Worm (Caenorhabditis elegans): ENCODE results near the gene C04G6.13.

The C04G6.13 gene

DNA sequence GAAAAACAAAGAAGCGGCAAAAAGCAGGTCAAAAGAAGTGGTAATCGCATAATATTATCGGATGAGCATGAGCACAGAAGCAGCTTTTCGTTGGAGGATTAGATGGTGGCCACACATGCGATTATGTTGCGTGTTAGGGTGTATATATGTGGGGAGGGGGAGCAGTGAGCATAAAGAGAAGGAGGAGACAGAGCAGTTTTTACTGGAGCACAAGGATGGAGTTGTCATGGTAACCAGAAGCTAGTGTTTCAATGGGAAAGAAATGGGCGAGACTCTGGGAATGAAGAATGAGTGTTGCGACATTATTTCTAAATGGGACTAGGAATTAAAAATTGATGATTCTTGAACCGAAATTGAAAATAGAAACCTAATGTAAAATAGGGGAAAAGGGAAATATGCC lies 26.1 kb upstream of the C04G6.13 start, which contains the start of gene C27A2.8:
TSS of gene C27A2.8 (minus strand) at position 117 of the 400 bp plus-strand sequence.
- TF ChIP-seq lsy-2 (tag; optimal IDR thresholded peaks at IDR 0.05) (no peak), nhr-237 (tag; optimal IDR thresholded peaks at IDR 0.05) (no peak), ceh-83 (GFP tag; optimal IDR thresholded peaks at IDR 0.05) (no peak), M03D4.4 (tag; optimal IDR thresholded peaks at IDR 0.05) (no peak)

ce11 chrII:5069525-5069924 lies 24.5 kb upstream of the C04G6.13 start, which contains the start of gene idpb-2:
idpb-2 (minus strand) TSS chrII:5069625.
- TF ChIP-seq tbx-8 (GFP tag; optimal IDR thresholded peaks at IDR 0.05) (no peak), lsy-2 (tag; optimal IDR thresholded peaks at IDR 0.05) (no peak), flh-1 (GFP tag; optimal IDR thresholded peaks at IDR 0.05) (no peak), lin-13 (tag; optimal IDR thresholded peaks at IDR 0.05) (no peak), ztf-11 (tag; optimal IDR thresholded peaks at IDR 0.05) (no peak)

- TF ChIP-seq ceh-39 (tag; optimal IDR thresholded peaks at IDR 0.05) (no peak), nhr-2 (tag; optimal IDR thresholded peaks at IDR 0.05) (no peak), nhr-237 (tag; optimal IDR thresholded peaks at IDR 0.05) (no peak), ceh-43 (GFP tag; optimal IDR thresholded peaks at IDR 0.05) (no peak), mep-1 (tag; optimal IDR thresholded peaks at IDR 0.05) (no peak), lin-13 (tag; optimal IDR thresholded peaks at IDR 0.05) (no peak), flh-1 (GFP tag; optimal IDR thresholded peaks at IDR 0.05) (no peak), unc-120 (tag; optimal IDR thresholded peaks at IDR 0.05; ENCODE audit: poor library complexity, severe bottlenecking) (no peak)
Measured at ce11 chrII:5071265-5071664, 22.8 kb upstream of the C04G6.13 start, which contains the start of gene C27A2.7. C27A2.7 (minus strand) TSS chrII:5071365.

- TF ChIP-seq sem-2 (GFP tag; optimal IDR thresholded peaks at IDR 0.05) (no peak), blmp-1 (tag; optimal IDR thresholded peaks at IDR 0.05) (no peak), lsy-2 (tag; optimal IDR thresholded peaks at IDR 0.05) (peak; percentile 20), tbx-8 (GFP tag; optimal IDR thresholded peaks at IDR 0.05) (no peak), ceh-43 (GFP tag; optimal IDR thresholded peaks at IDR 0.05) (no peak), ztf-11 (tag; optimal IDR thresholded peaks at IDR 0.05) (no peak), sptf-1 (tag; optimal IDR thresholded peaks at IDR 0.05) (no peak), unc-62 (GFP tag; optimal IDR thresholded peaks at IDR 0.05) (peak; percentile 86), ces-1 (GFP tag; optimal IDR thresholded peaks at IDR 0.05) (peak; percentile 94), elt-3 (tag; optimal IDR thresholded peaks at IDR 0.05) (no peak), drap-1 (GFP tag; optimal IDR thresholded peaks at IDR 0.05) (no peak), M03D4.4 (tag; optimal IDR thresholded peaks at IDR 0.05) (no peak), flh-1 (GFP tag; optimal IDR thresholded peaks at IDR 0.05) (no peak), nhr-28 (tag; optimal IDR thresholded peaks at IDR 0.05) (no peak), mep-1 (tag; optimal IDR thresholded peaks at IDR 0.05) (peak; percentile 64), mab-5 (tag; optimal IDR thresholded peaks at IDR 0.05) (no peak), pha-4 (tag; optimal IDR thresholded peaks at IDR 0.05) (no peak), elt-1 (tag; optimal IDR thresholded peaks at IDR 0.05; ENCODE audit: borderline replicate concordance, insufficient read depth) (no peak), lin-32 (GFP tag; optimal IDR thresholded peaks at IDR 0.05) (no peak), unc-39 (tag; optimal IDR thresholded peaks at IDR 0.05) (no peak), bed-3 (GFP tag; optimal IDR thresholded peaks at IDR 0.05) (no peak), ceh-83 (GFP tag; optimal IDR thresholded peaks at IDR 0.05) (no peak), ham-2 (GFP tag; optimal IDR thresholded peaks at IDR 0.05) (no peak), unc-120 (tag; optimal IDR thresholded peaks at IDR 0.05; ENCODE audit: poor library complexity, severe bottlenecking) (peak; percentile 10), nhr-2 (tag; optimal IDR thresholded peaks at IDR 0.05) (peak; percentile 70), lin-13 (tag; optimal IDR thresholded peaks at IDR 0.05) (peak; percentile 44), nhr-237 (tag; optimal IDR thresholded peaks at IDR 0.05) (no peak), nhr-12 (tag; optimal IDR thresholded peaks at IDR 0.05) (no peak), hlh-1 (tag; optimal IDR thresholded peaks at IDR 0.05) (peak; percentile 13), nhr-76 (tag; optimal IDR thresholded peaks at IDR 0.05) (no peak), ceh-39 (tag; optimal IDR thresholded peaks at IDR 0.05) (peak; percentile 82), mls-2 (tag; optimal IDR thresholded peaks at IDR 0.05) (no peak), cnd-1 (tag; optimal IDR thresholded peaks at IDR 0.05) (no peak), snpc-4 (tag; optimal IDR thresholded peaks at IDR 0.05) (no peak), zip-8 (tag; optimal IDR thresholded peaks at IDR 0.05) (no peak)
Measured at ce11 chrII:5081124-5081913, 12.7 kb upstream of the C04G6.13 start, which contains the start of gene dsh-2. dsh-2 (minus strand) TSS chrII:5081174.

All from whole organism, mixed stage, embryonic.